Fruit fly (Drosophila melanogaster): ENCODE results near the gene trh.
A peak's percentile ranks its signal among the peaks of the same experiment; 100 is the strongest.

trh gene

DNA sequence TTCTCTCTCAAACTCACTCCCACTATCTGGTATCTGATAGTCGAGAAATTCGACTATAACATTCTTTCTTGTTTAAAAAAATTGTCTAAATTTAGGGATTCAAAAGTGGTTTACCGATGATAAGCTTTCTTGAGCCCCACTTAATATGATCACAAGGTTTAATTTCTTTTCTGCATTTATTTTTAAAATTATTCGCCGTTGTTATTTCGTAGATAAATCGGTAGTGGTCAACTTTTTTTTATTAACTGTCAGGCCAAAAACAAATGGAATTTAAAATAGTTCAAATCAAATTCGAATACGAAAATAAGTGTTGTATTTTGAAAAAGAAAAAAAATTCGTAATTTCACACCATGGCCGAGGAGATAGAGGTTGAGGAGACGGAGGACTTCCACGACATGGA, 34.8 kb downstream of the trh start, which contains the start of gene Roc1b:
Gene Roc1b, plus strand, starts transcription at position 301 of the 400 bp plus-strand sequence.
- no peak for TF ChIP-seq CG5180 (GFP tag; optimal IDR thresholded peaks at IDR 0.05)
- TF ChIP-seq HLHmδ (GFP tag; optimal IDR thresholded peaks at IDR 0.05) = no peak
- TF ChIP-seq prd (optimal IDR thresholded peaks at IDR 0.05) = no peak
- no peak for TF ChIP-seq prd (GFP tag; IDR thresholded peaks at IDR 0.05)
- TF ChIP-seq Dfd (GFP tag; optimal IDR thresholded peaks at IDR 0.05) = no peak
- no peak for TF ChIP-seq org-1 (GFP tag; optimal IDR thresholded peaks at IDR 0.05)
- TF ChIP-seq stc (GFP tag; IDR thresholded peaks at IDR 0.05) = no peak

- TF ChIP-seq Six4 (GFP tag; optimal IDR thresholded peaks at IDR 0.05) (no peak), YL-1 (GFP tag; optimal IDR thresholded peaks at IDR 0.05) (no peak), CG34224 (GFP tag; IDR thresholded peaks at IDR 0.05; ENCODE audit: partially characterized antibody) (peak; percentile 20; the same call in 1 of the 3 replicates), unc-4 (GFP tag; IDR thresholded peaks at IDR 0.05; ENCODE audit: partially characterized antibody) (peak; percentile 60), Dll (GFP tag; IDR thresholded peaks at IDR 0.05; ENCODE audit: partially characterized antibody) (peak; percentile 58; the same call in 2 of the 4 replicates), Sry-δ (GFP tag; optimal IDR thresholded peaks at IDR 0.05) (peak; percentile 1), amos (GFP tag; IDR thresholded peaks at IDR 0.05; ENCODE audit: partially characterized antibody) (peak; percentile 16; the same call in 1 of the 2 replicates), CG2129 (GFP tag; IDR thresholded peaks at IDR 0.05; ENCODE audit: partially characterized antibody) (no peak), mam (GFP tag; optimal IDR thresholded peaks at IDR 0.05) (no peak), nmo (GFP tag; optimal IDR thresholded peaks at IDR 0.05) (no peak), Abd-B (GFP tag; optimal IDR thresholded peaks at IDR 0.05) (no peak), CG34376 (GFP tag; optimal IDR thresholded peaks at IDR 0.05) (no peak), ash1 (GFP tag; optimal IDR thresholded peaks at IDR 0.05) (no peak), yki (optimal IDR thresholded peaks at IDR 0.05) (no peak), sr (GFP tag; IDR thresholded peaks at IDR 0.05) (no peak), BEAF-32 (GFP tag; optimal IDR thresholded peaks at IDR 0.05) (peak; percentile 39), CG2202 (tag; optimal IDR thresholded peaks at IDR 0.05) (no peak), CTCF (GFP tag; optimal IDR thresholded peaks at IDR 0.05) (no peak), Elba2 (GFP tag; optimal IDR thresholded peaks at IDR 0.05) (no peak), Hr78 (GFP tag; optimal IDR thresholded peaks at IDR 0.05) (no peak), ewg (GFP tag; optimal IDR thresholded peaks at IDR 0.05) (peak; percentile 8), Dbx (GFP tag; IDR thresholded peaks at IDR 0.05) (no peak), row (GFP tag; IDR thresholded peaks at IDR 0.05) (no peak), CG9797 (GFP tag; optimal IDR thresholded peaks at IDR 0.05) (no peak), CG13287 (GFP tag; IDR thresholded peaks at IDR 0.05; ENCODE audit: partially characterized antibody) (peak; percentile 66), bigmax (GFP tag; optimal IDR thresholded peaks at IDR 0.05) (no peak), E2f2 (GFP tag; IDR thresholded peaks at IDR 0.05) (peak; percentile 57), Awh (GFP tag; IDR thresholded peaks at IDR 0.05) (no peak), jumu (GFP tag; optimal IDR thresholded peaks at IDR 0.05) (no peak), Scr (GFP tag; IDR thresholded peaks at IDR 0.05; ENCODE audit: partially characterized antibody) (peak; percentile 52), Hr39 (optimal IDR thresholded peaks at IDR 0.05) (no peak), croc (GFP tag; conservative IDR thresholded peaks at IDR 0.05) (no peak), Dfd (GFP tag; optimal IDR thresholded peaks at IDR 0.05) (no peak), CG3847 (GFP tag; IDR thresholded peaks at IDR 0.05) (no peak), Side (GFP tag; optimal IDR thresholded peaks at IDR 0.05) (no peak), CG18599 (GFP tag; optimal IDR thresholded peaks at IDR 0.05) (no peak), Dp (GFP tag; optimal IDR thresholded peaks at IDR 0.05) (peak; percentile 23), sob (GFP tag; IDR thresholded peaks at IDR 0.05) (no peak), CG12744 (GFP tag; optimal IDR thresholded peaks at IDR 0.05) (no peak), gt (GFP tag; IDR thresholded peaks at IDR 0.05) (no peak), Doc3 (GFP tag; IDR thresholded peaks at IDR 0.05; ENCODE audit: partially characterized antibody) (peak; percentile 52; the same call in 1 of the 3 replicates), CG9215 (GFP tag; IDR thresholded peaks at IDR 0.05) (no peak), ato (GFP tag; IDR thresholded peaks at IDR 0.05; ENCODE audit: partially characterized antibody) (no peak), hbn (GFP tag; IDR thresholded peaks at IDR 0.05; ENCODE audit: partially characterized antibody) (peak; percentile 27; the same call in 1 of the 2 replicates)
These were observed 36.4 kb downstream of the trh start, which contains the start of gene CG1231 for dm6 chr3L:356016-356472. CG1231 (plus strand) TSS chr3L:356422.
